Worm (Caenorhabditis elegans): Measurements from ENCODE around the gene mlc-7.

mlc-7 gene

ce11 chrIII:13755689-13756088 lies 4.4 kb downstream of the mlc-7 start, which contains the start of gene toca-2:
TSS of gene toca-2 (plus strand) at chrIII:13755896.
- TF ChIP-seq nfya-1 (tag; optimal IDR thresholded peaks at IDR 0.05; ENCODE audit: insufficient read depth) (no peak), nhr-76 (tag; optimal IDR thresholded peaks at IDR 0.05) (no peak), mml-1 (tag; optimal IDR thresholded peaks at IDR 0.05) (no peak), R02D3.7 (tag; optimal IDR thresholded peaks at IDR 0.05) (no peak), mdl-1 (tag; optimal IDR thresholded peaks at IDR 0.05) (no peak), ztf-11 (tag; optimal IDR thresholded peaks at IDR 0.05) (no peak), nhr-77 (tag; optimal IDR thresholded peaks at IDR 0.05) (no peak), unc-62 (GFP tag; optimal IDR thresholded peaks at IDR 0.05) (no peak), elt-3 (tag; optimal IDR thresholded peaks at IDR 0.05) (no peak), nhr-28 (tag; optimal IDR thresholded peaks at IDR 0.05) (no peak), tbx-2 (tag; optimal IDR thresholded peaks at IDR 0.05) (no peak), ceh-16 (tag; optimal IDR thresholded peaks at IDR 0.05) (no peak), nhr-67 (tag; optimal IDR thresholded peaks at IDR 0.05) (no peak), ceh-9 (tag; optimal IDR thresholded peaks at IDR 0.05) (no peak), skn-1 (tag; optimal IDR thresholded peaks at IDR 0.05) (no peak), ZK546.5 (tag; optimal IDR thresholded peaks at IDR 0.05) (no peak), nhr-23 (tag; optimal IDR thresholded peaks at IDR 0.05) (no peak), nhr-43 (tag; optimal IDR thresholded peaks at IDR 0.05; ENCODE audit: poor library complexity, severe bottlenecking) (no peak), snpc-4 (tag; optimal IDR thresholded peaks at IDR 0.05) (no peak)

ce11 chrIII:13759691-13760090 lies 8.4 kb downstream of the mlc-7 start:
- TF ChIP-seq nfya-1 (tag; optimal IDR thresholded peaks at IDR 0.05; ENCODE audit: insufficient read depth) (no peak), ceh-28 (tag; optimal IDR thresholded peaks at IDR 0.05) (no peak), nhr-237 (tag; optimal IDR thresholded peaks at IDR 0.05) (no peak), nhr-67 (tag; optimal IDR thresholded peaks at IDR 0.05) (no peak), elt-1 (tag; optimal IDR thresholded peaks at IDR 0.05) (no peak), nhr-23 (tag; optimal IDR thresholded peaks at IDR 0.05) (no peak), nhr-12 (tag; optimal IDR thresholded peaks at IDR 0.05) (no peak), pha-4 (tag; optimal IDR thresholded peaks at IDR 0.05) (no peak), ama-1 (optimal IDR thresholded peaks at IDR 0.05) (no peak), ceh-9 (tag; optimal IDR thresholded peaks at IDR 0.05) (no peak), lin-39 (tag; optimal IDR thresholded peaks at IDR 0.05) (no peak), nhr-43 (tag; optimal IDR thresholded peaks at IDR 0.05; ENCODE audit: poor library complexity, severe bottlenecking) (no peak), sea-2 (GFP tag; optimal IDR thresholded peaks at IDR 0.05) (no peak), nhr-28 (tag; optimal IDR thresholded peaks at IDR 0.05) (no peak), nhr-25 (tag; optimal IDR thresholded peaks at IDR 0.05) (no peak), snpc-4 (tag; optimal IDR thresholded peaks at IDR 0.05) (no peak)

ce11 chrIII:13761022-13761421 lies 9.8 kb downstream of the mlc-7 start:
- TF ChIP-seq ceh-28 (tag; optimal IDR thresholded peaks at IDR 0.05) = no peak
- no peak for TF ChIP-seq tbx-2 (tag; optimal IDR thresholded peaks at IDR 0.05)
- TF ChIP-seq nhr-67 (tag; optimal IDR thresholded peaks at IDR 0.05) = no peak
- no peak for TF ChIP-seq elt-3 (tag; optimal IDR thresholded peaks at IDR 0.05)
- TF ChIP-seq hmg-11 (tag; optimal IDR thresholded peaks at IDR 0.05) = no peak
- no peak for TF ChIP-seq nhr-237 (tag; optimal IDR thresholded peaks at IDR 0.05)
- no peak for TF ChIP-seq zag-1 (tag; optimal IDR thresholded peaks at IDR 0.05)
- no peak for TF ChIP-seq unc-39 (tag; optimal IDR thresholded peaks at IDR 0.05)
- TF ChIP-seq unc-62 (GFP tag; optimal IDR thresholded peaks at IDR 0.05) = no peak
- no peak for TF ChIP-seq ztf-4 (tag; optimal IDR thresholded peaks at IDR 0.05)
- TF ChIP-seq lin-39 (tag; optimal IDR thresholded peaks at IDR 0.05) = no peak

ce11 chrIII:13762046-13762445 lies 10.8 kb downstream of the mlc-7 start, which contains the start of gene dbn-1:
TSS of gene dbn-1 (minus strand) at chrIII:13762069.
- TF ChIP-seq hmg-11 (tag; optimal IDR thresholded peaks at IDR 0.05) = no peak
- TF ChIP-seq pha-4 (tag; optimal IDR thresholded peaks at IDR 0.05) = no peak
- peak; percentile 63 for TF ChIP-seq pqm-1 (tag; optimal IDR thresholded peaks at IDR 0.05)
- peak; percentile 12 for TF ChIP-seq jun-1 (tag; optimal IDR thresholded peaks at IDR 0.05)
- peak; percentile 24 for TF ChIP-seq nhr-23 (tag; optimal IDR thresholded peaks at IDR 0.05)
- TF ChIP-seq elt-2 (tag; optimal IDR thresholded peaks at IDR 0.05) = peak; percentile 76
